Fruit fly (Drosophila melanogaster) whole organism, pupa: ENCODE results near the gene Gbeta13F.

Experiments
- CG10348 ChIP-seq: fragments of 200-800 bp; sonication (Bioruptor generic); IDR thresholded peaks from 2 replicates; pipeline ENCODE4 v1.3.6; 2022; ENCODE audit warnings: missing biosample characterization, missing genetic modification characterization
- CG12605 ChIP-seq: fragments of 200-800 bp; sonication (Bioruptor generic); IDR thresholded peaks from 2 replicates; pipeline ENCODE4 v1.3.6; 2022; ENCODE audit warnings: missing biosample characterization, missing genetic modification characterization
- CG13204 ChIP-seq: fragments of 200-800 bp; sonication (Bioruptor generic); optimal IDR thresholded peaks from 2 replicates; lab custom pipeline; 2018; ENCODE audit warnings: missing biosample characterization, mild to moderate bottlenecking, missing genetic modification characterization, moderate library complexity
- CG15710 ChIP-seq: fragments of 200-800 bp; sonication (Bioruptor generic); optimal IDR thresholded peaks from 2 replicates; lab custom pipeline; 2018; ENCODE audit warnings: missing biosample characterization, mild to moderate bottlenecking, missing genetic modification characterization, moderate library complexity
- CG17806 ChIP-seq: fragments of 200-800 bp; sonication (Bioruptor generic); optimal IDR thresholded peaks from 2 replicates; lab custom pipeline; 2018; ENCODE audit warnings: missing biosample characterization, mild to moderate bottlenecking, missing genetic modification characterization, moderate library complexity
- CG8159 ChIP-seq: fragments of 200-800 bp; sonication (Bioruptor generic); optimal IDR thresholded peaks from 3 replicates; lab custom pipeline; 2018; ENCODE audit warnings: missing biosample characterization, mild to moderate bottlenecking, missing genetic modification characterization, moderate library complexity
- CG8301 ChIP-seq: fragments of 200-800 bp; sonication (Bioruptor generic); optimal IDR thresholded peaks from 2 replicates; lab custom pipeline; 2018; ENCODE audit warnings: missing biosample characterization, mild to moderate bottlenecking, missing genetic modification characterization
- D1 ChIP-seq: fragments of 200-800 bp; sonication (Bioruptor generic); optimal IDR thresholded peaks from 2 replicates; lab custom pipeline; 2018; ENCODE audit warnings: missing biosample characterization, mild to moderate bottlenecking, missing genetic modification characterization, moderate library complexity
- EcR ChIP-seq: fragments of 200-800 bp; sonication (Bioruptor generic); optimal IDR thresholded peaks from 3 replicates; lab custom pipeline; 2019; ENCODE audit warnings: missing biosample characterization, missing genetic modification characterization, mild to moderate bottlenecking, moderate library complexity, missing genetic modification reagents
- Pif1A ChIP-seq: fragments of 200-800 bp; sonication (Bioruptor generic); optimal IDR thresholded peaks from 3 replicates; lab custom pipeline; 2016; ENCODE audit warnings: missing biosample characterization, missing genetic modification characterization
- Pif1B ChIP-seq: fragments of 200-800 bp; sonication (Bioruptor generic); optimal IDR thresholded peaks from 3 replicates; lab custom pipeline; 2016; ENCODE audit warnings: missing biosample characterization, missing genetic modification characterization
- Snoo ChIP-seq: fragments of 200-800 bp; sonication (Bioruptor generic); optimal IDR thresholded peaks from 3 replicates; lab custom pipeline; 2017; ENCODE audit warnings: missing biosample characterization, mild to moderate bottlenecking, missing genetic modification characterization, inconsistent platforms
- fd96Ca ChIP-seq: fragments of 200-800 bp; sonication (Bioruptor generic); IDR thresholded peaks from 3 replicates; pipeline ENCODE4 v1.3.6; 2022; ENCODE audit warnings: missing biosample characterization, missing genetic modification characterization
- rn ChIP-seq: fragments of 200-800 bp; sonication (Bioruptor generic); IDR thresholded peaks from 2 replicates; pipeline ENCODE4 v1.3.6; 2022; ENCODE audit warnings: missing biosample characterization, missing genetic modification characterization

- TF ChIP-seq CG12605 (GFP tag; lab: Robert Waterston, UW) (no peak), EcR (GFP tag; lab: Kevin White, UChicago) (no peak), fd96Ca (GFP tag; lab: Robert Waterston, UW) (no peak), CG13204 (GFP tag; lab: Kevin White, UChicago) (no peak), CG8159 (tag; lab: Kevin White, UChicago) (no peak), Snoo (tag; lab: Kevin White, UChicago) (no peak), Pif1B (GFP tag; lab: Kevin White, UChicago) (no peak), CG17806 (tag; lab: Kevin White, UChicago) (no peak), rn (GFP tag; lab: Robert Waterston, UW) (no peak), Pif1A (GFP tag; lab: Kevin White, UChicago) (no peak), CG15710 (no peak), CG8301 (no peak), CG10348 (no peak), D1 (tag; lab: Kevin White, UChicago) (no peak)
Observed at dm6 chrX:15868781-15869180, 8.9 kb downstream of the Gbeta13F start.
